Fruit fly (Drosophila melanogaster): ENCODE measurements around the gene AstCC.

- TF ChIP-seq kay (GFP tag; ENCODE audit: borderline replicate concordance): peak; percentile 27
- TF ChIP-seq CG7045 (GFP tag; optimal IDR thresholded peaks at IDR 0.05): no peak
- TF ChIP-seq CG1620 (GFP tag; optimal IDR thresholded peaks at IDR 0.05): no peak
- TF ChIP-seq bab1 (GFP tag; optimal IDR thresholded peaks at IDR 0.05): no peak
- TF ChIP-seq CG5204 (GFP tag; optimal IDR thresholded peaks at IDR 0.05): no peak
These were observed 47.2 kb downstream of the AstCC start for dm6 chr2L:11037583-11038517.
